Worm (Caenorhabditis elegans) whole organism, young adult: ENCODE results near the gene tbx-41.

ENCODE experiments used
- B0261.1 ChIP-seq: sonication (generic microtip); optimal IDR thresholded peaks from 2 replicates; lab custom pipeline; 2016; ENCODE audit warnings: mild to moderate bottlenecking, missing genetic modification characterization, moderate library complexity, missing compliant biosample characterization
- F37B4.10 ChIP-seq: fragments of 200-800 bp; sonication (Bioruptor generic); IDR thresholded peaks from 2 replicates; pipeline ENCODE4 v1.3.6; 2022; ENCODE audit warnings: missing genetic modification characterization, missing compliant biosample characterization
- F39B2.1 ChIP-seq: fragments of 200-800 bp; sonication (Bioruptor generic); IDR thresholded peaks from 2 replicates; pipeline ENCODE4 v1.3.6; 2022; ENCODE audit warnings: missing genetic modification reagents, missing genetic modification characterization, missing compliant biosample characterization
- F49E8.2 ChIP-seq: sonication (generic microtip); optimal IDR thresholded peaks from 3 replicates; lab custom pipeline; 2017; ENCODE audit warnings: missing genetic modification characterization, mild to moderate bottlenecking, missing compliant biosample characterization, antibody characterized with exemption, moderate library complexity; ENCODE audit not compliant: insufficient read depth
- K12H6.12 ChIP-seq: fragments of 200-800 bp; sonication (Bioruptor generic); optimal IDR thresholded peaks from 2 replicates; lab custom pipeline; 2018; ENCODE audit warnings: mild to moderate bottlenecking, missing genetic modification characterization, missing compliant biosample characterization
- T07F8.4 ChIP-seq: sonication (generic microtip); optimal IDR thresholded peaks from 2 replicates; lab custom pipeline; 2016; ENCODE audit warnings: mild to moderate bottlenecking, missing genetic modification characterization, moderate library complexity, missing compliant biosample characterization
- Y53G8AR.9 ChIP-seq: fragments of 200-800 bp; sonication (Bioruptor generic); conservative IDR thresholded peaks from 2 replicates; pipeline ENCODE4 v1.3.6; 2022; ENCODE audit warnings: missing genetic modification reagents, missing genetic modification characterization, missing compliant biosample characterization
- Y79H2A.3 ChIP-seq: fragments of 200-800 bp; sonication (Bioruptor generic); conservative IDR thresholded peaks from 2 replicates; pipeline ENCODE4 v1.3.6; 2022; ENCODE audit warnings: missing genetic modification reagents, missing genetic modification characterization, missing compliant biosample characterization
- ZK185.1 ChIP-seq: sonication (generic microtip); optimal IDR thresholded peaks from 2 replicates; lab custom pipeline; 2016; ENCODE audit warnings: mild to moderate bottlenecking, missing genetic modification characterization, missing compliant biosample characterization; ENCODE audit not compliant: poor library complexity, severe bottlenecking
- attf-5 ChIP-seq: fragments of 200-800 bp; sonication (Bioruptor generic); optimal IDR thresholded peaks from 2 replicates; lab custom pipeline; 2018; ENCODE audit warnings: mild to moderate bottlenecking, missing genetic modification characterization, missing compliant biosample characterization
- bed-2 ChIP-seq: fragments of 200-800 bp; sonication (Bioruptor generic); IDR thresholded peaks from 2 replicates; pipeline ENCODE4 v1.3.6; 2022; ENCODE audit warnings: missing genetic modification reagents, missing genetic modification characterization, missing compliant biosample characterization
- ceh-58 ChIP-seq: fragments of 200-800 bp; sonication (Bioruptor generic); IDR thresholded peaks from 2 replicates; pipeline ENCODE4 v1.3.6; 2022; ENCODE audit warnings: missing genetic modification characterization, missing compliant biosample characterization
- die-1 ChIP-seq: sonication (generic microtip); optimal IDR thresholded peaks from 2 replicates; lab custom pipeline; 2016; ENCODE audit warnings: missing genotype, mild to moderate bottlenecking, missing genetic modification characterization, missing compliant biosample characterization
- egl-44 ChIP-seq: fragments of 200-800 bp; sonication (Bioruptor generic); IDR thresholded peaks from 2 replicates; pipeline ENCODE4 v1.3.6; 2022; ENCODE audit warnings: missing genetic modification reagents, missing genetic modification characterization, missing compliant biosample characterization
- egrh-3 ChIP-seq: fragments of 200-800 bp; sonication (Bioruptor generic); IDR thresholded peaks from 2 replicates; pipeline ENCODE4 v1.3.6; 2022; ENCODE audit warnings: missing genetic modification reagents, missing genetic modification characterization, missing compliant biosample characterization
- ekl-4 ChIP-seq: fragments of 200-800 bp; sonication (Bioruptor generic); IDR thresholded peaks from 2 replicates; pipeline ENCODE4 v1.3.6; 2022; ENCODE audit warnings: missing genetic modification reagents, missing genetic modification characterization, missing compliant biosample characterization
- fkh-3 ChIP-seq: sonication (generic microtip); optimal IDR thresholded peaks from 2 replicates; lab custom pipeline; 2016; ENCODE audit warnings: mild to moderate bottlenecking, missing genetic modification characterization, missing compliant biosample characterization
- gei-17 ChIP-seq: fragments of 200-800 bp; sonication (Bioruptor generic); optimal IDR thresholded peaks from 2 replicates; lab custom pipeline; 2018; ENCODE audit warnings: mild to moderate bottlenecking, missing genetic modification characterization, missing compliant biosample characterization
- him-1 ChIP-seq: sonication (generic microtip); optimal IDR thresholded peaks from 2 replicates; lab custom pipeline; 2016; ENCODE audit warnings: missing genotype, missing genetic modification reagents, missing genetic modification characterization, missing compliant biosample characterization
- hlh-26 ChIP-seq: fragments of 200-800 bp; sonication (Bioruptor generic); conservative IDR thresholded peaks from 2 replicates; pipeline ENCODE4 v1.3.6; 2022; ENCODE audit warnings: missing genetic modification reagents, missing genetic modification characterization, missing compliant biosample characterization
- hrde-1 ChIP-seq: sonication (generic microtip); optimal IDR thresholded peaks from 2 replicates; lab custom pipeline; 2016; ENCODE audit warnings: missing genetic modification characterization, mild to moderate bottlenecking, missing compliant biosample characterization, moderate library complexity, missing genotype, missing genetic modification reagents, borderline replicate concordance
- hsf-1 ChIP-seq: fragments of 200-800 bp; sonication (Bioruptor generic); IDR thresholded peaks from 2 replicates; pipeline ENCODE4 v1.3.6; 2022; ENCODE audit warnings: missing genetic modification reagents, missing genetic modification characterization, missing compliant biosample characterization
- let-526 ChIP-seq: fragments of 200-800 bp; sonication (Bioruptor generic); IDR thresholded peaks from 2 replicates; pipeline ENCODE4 v1.3.6; 2022; ENCODE audit warnings: missing genetic modification reagents, missing genetic modification characterization, missing compliant biosample characterization
- lin-54 ChIP-seq: fragments of 200-800 bp; sonication (Bioruptor generic); optimal IDR thresholded peaks from 2 replicates; lab custom pipeline; 2018; ENCODE audit warnings: mild to moderate bottlenecking, missing genetic modification characterization, missing compliant biosample characterization
- madf-3 ChIP-seq: fragments of 200-800 bp; sonication (Bioruptor generic); IDR thresholded peaks from 2 replicates; pipeline ENCODE4 v1.3.6; 2022; ENCODE audit warnings: missing genetic modification reagents, missing genetic modification characterization, missing compliant biosample characterization
- madf-6 ChIP-seq: fragments of 200-800 bp; sonication (Bioruptor generic); IDR thresholded peaks from 2 replicates; pipeline ENCODE4 v1.3.6; 2022; ENCODE audit warnings: missing genetic modification reagents, missing genetic modification characterization, missing compliant biosample characterization
- mcd-1 ChIP-seq: fragments of 200-800 bp; sonication (Bioruptor generic); IDR thresholded peaks from 2 replicates; pipeline ENCODE4 v1.3.6; 2022; ENCODE audit warnings: missing genetic modification reagents, missing genetic modification characterization, missing compliant biosample characterization
- mxl-1 ChIP-seq: sonication (generic microtip); optimal IDR thresholded peaks from 2 replicates; lab custom pipeline; 2016; ENCODE audit warnings: missing genetic modification characterization, missing compliant biosample characterization
- nfya-1 ChIP-seq: sonication (generic microtip); optimal IDR thresholded peaks from 2 replicates; lab custom pipeline; 2017; ENCODE audit warnings: antibody characterized with exemption, missing compliant biosample characterization, missing genetic modification characterization, borderline replicate concordance; ENCODE audit not compliant: insufficient read depth
- nfyb-1 ChIP-seq: fragments of 200-800 bp; sonication (Bioruptor generic); IDR thresholded peaks from 2 replicates; pipeline ENCODE4 v1.3.6; 2022; ENCODE audit warnings: missing genetic modification reagents, missing genetic modification characterization, missing compliant biosample characterization
- nhr-179 ChIP-seq: sonication (generic microtip); optimal IDR thresholded peaks from 2 replicates; lab custom pipeline; 2016; ENCODE audit warnings: mild to moderate bottlenecking, missing genetic modification characterization, missing compliant biosample characterization
- nhr-80 ChIP-seq: sonication (generic microtip); optimal IDR thresholded peaks from 2 replicates; lab custom pipeline; 2016; ENCODE audit warnings: missing genetic modification characterization, missing compliant biosample characterization
- pbrm-1 ChIP-seq: fragments of 200-800 bp; sonication (Bioruptor generic); IDR thresholded peaks from 2 replicates; pipeline ENCODE4 v1.3.6; 2022; ENCODE audit warnings: missing genetic modification reagents, missing genetic modification characterization, missing compliant biosample characterization
- rec-8 ChIP-seq, 2 experiments: sonication (generic microtip); optimal IDR thresholded peaks; 2 replicates each; lab custom pipeline; 2016; ENCODE audit warnings: mild to moderate bottlenecking in 2 of 2, missing genetic modification characterization in 2 of 2, missing genetic modification reagents in 2 of 2, missing genotype in 2 of 2, missing biosample characterization in 1 of 2, missing compliant biosample characterization in 1 of 2, moderate library complexity in 1 of 2
- repo-1 ChIP-seq: sonication (generic microtip); optimal IDR thresholded peaks from 2 replicates; lab custom pipeline; 2017; ENCODE audit warnings: mild to moderate bottlenecking, missing genetic modification characterization, missing compliant biosample characterization
- rpc-1 ChIP-seq, 2 experiments: fragments of 150-350 bp in 1 of 2; sonication (generic microtip) in 1 of 2; optimal IDR thresholded peaks; 2 replicates each; lab custom pipeline; 2014 to 2018; ENCODE audit warnings: missing biosample characterization in 1 of 2, missing genetic modification characterization in 1 of 2, missing genetic modification reagents in 1 of 2, missing genotype in 1 of 2
- snpc-3.4 ChIP-seq: sonication (generic microtip); optimal IDR thresholded peaks from 2 replicates; lab custom pipeline; 2017; ENCODE audit warnings: missing genetic modification characterization, mild to moderate bottlenecking, missing compliant biosample characterization, antibody characterized with exemption, moderate library complexity, missing genotype, missing genetic modification reagents
- tbp1 ChIP-seq: fragments of 200-800 bp; sonication (Bioruptor generic); optimal IDR thresholded peaks from 2 replicates; lab custom pipeline; 2018; ENCODE audit warnings: mild to moderate bottlenecking, missing genetic modification characterization, missing compliant biosample characterization
- tlf-1 ChIP-seq: fragments of 200-800 bp; sonication (Bioruptor generic); optimal IDR thresholded peaks from 2 replicates; lab custom pipeline; 2018; ENCODE audit warnings: mild to moderate bottlenecking, missing genetic modification characterization, missing compliant biosample characterization
- xnd-1 ChIP-seq: sonication (generic microtip); optimal IDR thresholded peaks from 2 replicates; lab custom pipeline; 2016; ENCODE audit warnings: missing genotype, missing genetic modification reagents, missing genetic modification characterization, missing compliant biosample characterization
- zim-3 ChIP-seq: sonication (generic microtip); optimal IDR thresholded peaks from 2 replicates; lab custom pipeline; 2017; ENCODE audit warnings: mild to moderate bottlenecking, missing genetic modification characterization, moderate library complexity, missing compliant biosample characterization
- ztf-25 ChIP-seq: fragments of 200-800 bp; sonication (Bioruptor generic); IDR thresholded peaks from 2 replicates; pipeline ENCODE4 v1.3.6; 2022; ENCODE audit warnings: missing genetic modification reagents, missing genetic modification characterization, missing compliant biosample characterization

The tbx-41 gene

ce11 chrX:1829937-1830336 lies 35.1 kb upstream of the tbx-41 start, which contains the start of gene C14E2.6:
C14E2.6 (minus strand) TSS chrX:1830037.
- TF ChIP-seq mcd-1, result no peak
- no peak for TF ChIP-seq rec-8 (tag; optimal IDR thresholded peaks at IDR 0.05; lab: Kevin White, UChicago)
- no peak for TF ChIP-seq F49E8.2 (tag; lab: Kevin White, UChicago)
- TF ChIP-seq xnd-1 (tag; lab: Kevin White, UChicago), result no peak
- TF ChIP-seq egl-44 (GFP tag; lab: Robert Waterston, UW), result no peak
- TF ChIP-seq nfya-1, result no peak
- no peak for TF ChIP-seq F39B2.1
- no peak for TF ChIP-seq nfyb-1
- no peak for TF ChIP-seq nhr-80 (tag; lab: Kevin White, UChicago)
- TF ChIP-seq repo-1, result no peak
- TF ChIP-seq K12H6.12 (tag; lab: Kevin White, UChicago), result no peak
- no peak for TF ChIP-seq hrde-1 (tag; lab: Kevin White, UChicago)

ce11 chrX:1830475-1830874 lies 34.6 kb upstream of the tbx-41 start:
- TF ChIP-seq ceh-58 (GFP tag; lab: Robert Waterston, UW) (no peak), hlh-26 (GFP tag; lab: Robert Waterston, UW) (no peak), let-526 (GFP tag; lab: Robert Waterston, UW) (no peak), Y79H2A.3 (no peak), nhr-179 (tag; lab: Kevin White, UChicago) (no peak), ZK185.1 (no peak), tbp1 (GFP tag; lab: Kevin White, UChicago) (peak; percentile 78), egrh-3 (GFP tag; lab: Robert Waterston, UW) (no peak), die-1 (tag; lab: Kevin White, UChicago) (no peak), nfya-1 (no peak), F39B2.1 (no peak), B0261.1 (tag; lab: Kevin White, UChicago) (peak; percentile 28), F37B4.10 (GFP tag; lab: Robert Waterston, UW) (no peak), hrde-1 (tag; lab: Kevin White, UChicago) (no peak), him-1 (tag; lab: Kevin White, UChicago) (no peak), mxl-1 (tag; lab: Kevin White, UChicago) (no peak), rpc-1 (optimal IDR thresholded peaks at IDR 0.05; lab: Kevin White, UChicago) (peak; percentile 4), rpc-1 (tag; optimal IDR thresholded peaks at IDR 0.05; lab: Kevin White, UChicago) (peak; percentile 71)

ce11 chrX:1836700-1837099 lies 28.3 kb upstream of the tbx-41 start:
- TF ChIP-seq madf-3 (GFP tag; lab: Robert Waterston, UW), result peak; percentile 62; the same call in 1 of the 2 replicates
- TF ChIP-seq hsf-1 (GFP tag; lab: Robert Waterston, UW), result 0 out of 2 replicates have a peak, but pooled peaks have one; percentile 51

DNA sequence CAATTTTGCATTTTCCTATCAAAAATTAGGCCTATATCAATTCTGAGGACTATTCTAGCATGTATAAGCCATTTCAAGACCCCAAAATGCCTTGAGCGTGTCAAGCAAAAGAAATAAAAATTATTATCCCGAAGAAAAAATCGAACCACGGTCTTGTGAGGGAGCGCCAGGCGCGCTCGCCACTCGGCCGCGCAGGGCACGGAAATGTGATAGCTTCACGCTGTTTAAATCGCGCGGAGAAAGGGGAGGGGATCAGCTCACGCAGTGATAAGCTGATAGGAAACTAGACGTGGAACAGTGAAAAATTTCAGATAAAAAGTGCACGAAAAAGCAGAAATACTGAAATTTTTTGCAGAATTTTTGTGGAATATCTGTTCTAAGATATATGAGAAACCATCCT lies 27.3 kb upstream of the tbx-41 start:
- TF ChIP-seq hrde-1 (tag; lab: Kevin White, UChicago), result peak; percentile 40
- peak; percentile 47 for TF ChIP-seq gei-17
- no peak for TF ChIP-seq hlh-26 (GFP tag; lab: Robert Waterston, UW)
- peak; percentile 83 for TF ChIP-seq zim-3
- TF ChIP-seq fkh-3, result peak; percentile 24
- TF ChIP-seq bed-2 (GFP tag; lab: Robert Waterston, UW), result 0 out of 2 replicates have a peak, but pooled peaks have one; percentile 11
- TF ChIP-seq tbp1 (GFP tag; lab: Kevin White, UChicago), result peak; percentile 98
- TF ChIP-seq ekl-4 (GFP tag; lab: Robert Waterston, UW), result 0 out of 2 replicates have a peak, but pooled peaks have one; percentile 32
- TF ChIP-seq Y53G8AR.9 (GFP tag; lab: Robert Waterston, UW), result peak; percentile 28; the same call in 1 of the 2 replicates
- TF ChIP-seq rec-8 (tag; optimal IDR thresholded peaks at IDR 0.05; lab: Kevin White, UChicago), result peak; percentile 50 to 88
- peak; percentile 46; the same call in 1 of the 2 replicates for TF ChIP-seq madf-6 (GFP tag; lab: Robert Waterston, UW)
- peak; percentile 31 for TF ChIP-seq tlf-1 (GFP tag; lab: Kevin White, UChicago)
- peak; percentile 64; the same call in 1 of the 2 replicates for TF ChIP-seq pbrm-1
- peak; percentile 5 for TF ChIP-seq K12H6.12 (tag; lab: Kevin White, UChicago)
- TF ChIP-seq snpc-3.4 (tag; lab: Kevin White, UChicago), result peak; percentile 57
- peak; percentile 56 for TF ChIP-seq T07F8.4
- TF ChIP-seq attf-5 (GFP tag; lab: Kevin White, UChicago), result peak; percentile 71
- peak; percentile 76; the same call in 1 of the 2 replicates for TF ChIP-seq ztf-25 (GFP tag; lab: Robert Waterston, UW)
- peak; percentile 70 for TF ChIP-seq mxl-1 (tag; lab: Kevin White, UChicago)
- peak; percentile 53 for TF ChIP-seq lin-54 (GFP tag; lab: Kevin White, UChicago)
